Worm (Caenorhabditis elegans) whole organism, L1 larva: Measurements from ENCODE around the gene ZK822.10.

Experiments
- aha-1 ChIP-seq: fragments of 150-350 bp; optimal IDR thresholded peaks from 2 replicates; lab custom pipeline; 2014; ENCODE audit warnings: missing biosample characterization, missing genetic modification characterization
- alr-1 ChIP-seq: fragments of 200-800 bp; sonication (Bioruptor generic); optimal IDR thresholded peaks from 2 replicates; lab custom pipeline; 2018; ENCODE audit warnings: borderline replicate concordance, mild to moderate bottlenecking, missing genetic modification characterization, missing compliant biosample characterization
- aly-2 ChIP-seq: fragments of 150-350 bp; optimal IDR thresholded peaks from 2 replicates; lab custom pipeline; 2014; ENCODE audit warnings: missing biosample characterization, missing genetic modification characterization
- ama-1 ChIP-seq: fragments of 150-350 bp; optimal IDR thresholded peaks from 2 replicates; lab custom pipeline; 2014
- blmp-1 ChIP-seq: fragments of 150-350 bp; optimal IDR thresholded peaks from 2 replicates; lab custom pipeline; 2014; ENCODE audit warnings: missing biosample characterization, missing genetic modification characterization
- ceh-63 ChIP-seq: fragments of 200-800 bp; sonication (Bioruptor generic); optimal IDR thresholded peaks from 2 replicates; lab custom pipeline; 2018; ENCODE audit warnings: mild to moderate bottlenecking, missing genetic modification characterization, missing compliant biosample characterization
- dpl-1 ChIP-seq, 3 experiments: fragments of 150-350 bp in 2 of 3; sonication (generic microtip) in 1 of 3; optimal IDR thresholded peaks; 2 replicates each; lab custom pipeline; 2014 to 2017; ENCODE audit warnings: missing biosample characterization in 3 of 3, missing genetic modification characterization in 3 of 3, missing genetic modification reagents in 3 of 3
- efl-1 ChIP-seq, 4 experiments: fragments of 150-350 bp; optimal IDR thresholded peaks in 3 of 4; peaks in 1 of 4; 1 replicate in 1 of 4; 2 replicates in 3 of 4; lab custom pipeline; 2014; ENCODE audit warnings: missing biosample characterization in 2 of 4, missing genetic modification characterization in 2 of 4, missing genetic modification reagents in 2 of 4
- elt-2 ChIP-seq: sonication (generic microtip); optimal IDR thresholded peaks from 2 replicates; lab custom pipeline; 2016; ENCODE audit warnings: missing genetic modification characterization, mild to moderate bottlenecking, inconsistent platforms, missing compliant biosample characterization, missing genetic modification reagents
- elt-3 ChIP-seq, 6 experiments: fragments of 150-350 bp in 1 of 6; sonication (generic microtip); optimal IDR thresholded peaks; 2 replicates each; lab custom pipeline; 2017 to 2018; ENCODE audit warnings: missing biosample characterization in 6 of 6, missing genetic modification characterization in 6 of 6, inconsistent platforms in 1 of 6
- fkh-4 ChIP-seq: sonication (generic microtip); optimal IDR thresholded peaks from 2 replicates; lab custom pipeline; 2016; ENCODE audit warnings: missing compliant biosample characterization, missing genetic modification characterization, borderline replicate concordance
- fkh-8 ChIP-seq: sonication (generic microtip); optimal IDR thresholded peaks from 2 replicates; lab custom pipeline; 2016; ENCODE audit warnings: mild to moderate bottlenecking, missing genetic modification characterization, missing compliant biosample characterization
- grh-1 ChIP-seq: fragments of 200-800 bp; sonication (Bioruptor generic); IDR thresholded peaks from 2 replicates; pipeline ENCODE4 v1.3.6; 2022; ENCODE audit warnings: missing genetic modification reagents, missing genetic modification characterization, missing compliant biosample characterization
- hpl-2 ChIP-seq: fragments of 150-350 bp; optimal IDR thresholded peaks from 2 replicates; lab custom pipeline; 2014; ENCODE audit warnings: missing biosample characterization, missing genetic modification reagents, missing genetic modification characterization
- irx-1 ChIP-seq: sonication (generic microtip); optimal IDR thresholded peaks from 2 replicates; lab custom pipeline; 2016; ENCODE audit warnings: missing genetic modification characterization, missing compliant biosample characterization
- jun-1 ChIP-seq: fragments of 150-350 bp; optimal IDR thresholded peaks from 2 replicates; lab custom pipeline; 2014; ENCODE audit warnings: missing biosample characterization, missing genetic modification reagents, missing genetic modification characterization
- lin-13 ChIP-seq: fragments of 150-350 bp; optimal IDR thresholded peaks from 2 replicates; lab custom pipeline; 2014; ENCODE audit warnings: missing biosample characterization, missing genetic modification reagents, missing genetic modification characterization
- lin-14 ChIP-seq: fragments of 200-800 bp; sonication (Bioruptor generic); optimal IDR thresholded peaks from 2 replicates; lab custom pipeline; 2018; ENCODE audit warnings: mild to moderate bottlenecking, missing genetic modification characterization, moderate library complexity, missing compliant biosample characterization
- lin-35 ChIP-seq, 2 experiments: fragments of 150-350 bp; optimal IDR thresholded peaks; 2 replicates each; lab custom pipeline; 2014; ENCODE audit warnings: missing biosample characterization in 2 of 2, missing genetic modification characterization in 2 of 2, missing genetic modification reagents in 2 of 2
- lin-39 ChIP-seq: fragments of 150-350 bp; optimal IDR thresholded peaks from 2 replicates; lab custom pipeline; 2014; ENCODE audit warnings: missing biosample characterization, missing genetic modification reagents, missing genetic modification characterization
- lsy-2 ChIP-seq, 2 experiments: fragments of 150-350 bp; optimal IDR thresholded peaks; 2 replicates each; lab custom pipeline; 2014; ENCODE audit warnings: missing biosample characterization in 2 of 2, missing genetic modification characterization in 2 of 2
- mab-9 ChIP-seq: fragments of 200-800 bp; sonication (Bioruptor generic); IDR thresholded peaks from 2 replicates; pipeline ENCODE4 v1.3.6; 2022; ENCODE audit warnings: missing genetic modification reagents, missing genetic modification characterization, missing compliant biosample characterization
- mef-2 ChIP-seq: fragments of 150-350 bp; optimal IDR thresholded peaks from 2 replicates; lab custom pipeline; 2014; ENCODE audit warnings: missing biosample characterization, missing genetic modification characterization
- mep-1 ChIP-seq: fragments of 150-350 bp; optimal IDR thresholded peaks from 2 replicates; lab custom pipeline; 2014; ENCODE audit warnings: missing biosample characterization, missing genetic modification characterization
- nhr-11 ChIP-seq: fragments of 150-350 bp; optimal IDR thresholded peaks from 2 replicates; lab custom pipeline; 2014; ENCODE audit warnings: missing biosample characterization, missing genetic modification characterization
- nhr-19 ChIP-seq: fragments of 200-800 bp; sonication (Bioruptor generic); conservative IDR thresholded peaks from 2 replicates; pipeline ENCODE4 v1.3.6; 2022; ENCODE audit warnings: missing genetic modification characterization, missing compliant biosample characterization
- nhr-20 ChIP-seq: sonication (generic microtip); optimal IDR thresholded peaks from 2 replicates; lab custom pipeline; 2016; ENCODE audit warnings: mild to moderate bottlenecking, missing genetic modification characterization, missing compliant biosample characterization
- nhr-47 ChIP-seq: sonication (generic microtip); optimal IDR thresholded peaks from 2 replicates; lab custom pipeline; 2016; ENCODE audit warnings: mild to moderate bottlenecking, missing genetic modification characterization, moderate library complexity, missing compliant biosample characterization
- nhr-71 ChIP-seq: sonication (generic microtip); optimal IDR thresholded peaks from 2 replicates; lab custom pipeline; 2016; ENCODE audit warnings: mild to moderate bottlenecking, missing genetic modification characterization, moderate library complexity, missing compliant biosample characterization
- nhr-77 ChIP-seq: fragments of 150-350 bp; optimal IDR thresholded peaks from 2 replicates; lab custom pipeline; 2014; ENCODE audit warnings: missing biosample characterization, missing genetic modification characterization
- nhr-90 ChIP-seq: sonication (generic microtip); optimal IDR thresholded peaks from 2 replicates; lab custom pipeline; 2016; ENCODE audit warnings: mild to moderate bottlenecking, missing genetic modification characterization, missing compliant biosample characterization; ENCODE audit not compliant: poor library complexity
- pag-3 ChIP-seq: sonication (generic microtip); optimal IDR thresholded peaks from 2 replicates; lab custom pipeline; 2017; ENCODE audit warnings: missing genetic modification characterization, mild to moderate bottlenecking, missing compliant biosample characterization, antibody characterized with exemption, borderline replicate concordance; ENCODE audit not compliant: insufficient read depth
- pax-3 ChIP-seq: fragments of 200-800 bp; sonication (Bioruptor generic); optimal IDR thresholded peaks from 2 replicates; lab custom pipeline; 2018; ENCODE audit warnings: mild to moderate bottlenecking, missing genetic modification characterization, moderate library complexity, missing compliant biosample characterization
- pqm-1 ChIP-seq: sonication (generic microtip); optimal IDR thresholded peaks from 3 replicates; lab custom pipeline; 2017; ENCODE audit warnings: missing biosample characterization, missing genetic modification characterization
- rnt-1 ChIP-seq: sonication (generic microtip); optimal IDR thresholded peaks from 2 replicates; lab custom pipeline; 2016; ENCODE audit warnings: mild to moderate bottlenecking, missing genetic modification characterization, moderate library complexity, missing compliant biosample characterization
- snu-23 ChIP-seq: sonication (generic microtip); optimal IDR thresholded peaks from 2 replicates; lab custom pipeline; 2016; ENCODE audit warnings: missing genetic modification characterization, missing compliant biosample characterization
- sup-37 ChIP-seq: fragments of 200-800 bp; sonication (Bioruptor generic); optimal IDR thresholded peaks from 2 replicates; lab custom pipeline; 2018; ENCODE audit warnings: mild to moderate bottlenecking, missing genetic modification characterization, missing compliant biosample characterization
- swsn-7 ChIP-seq: sonication (generic microtip); optimal IDR thresholded peaks from 2 replicates; lab custom pipeline; 2016; ENCODE audit warnings: missing genetic modification characterization, missing compliant biosample characterization
- tbx-2 ChIP-seq: sonication (generic microtip); optimal IDR thresholded peaks from 2 replicates; lab custom pipeline; 2016; ENCODE audit warnings: missing genetic modification characterization, missing compliant biosample characterization
- tlp-1 ChIP-seq: fragments of 150-350 bp; optimal IDR thresholded peaks from 2 replicates; lab custom pipeline; 2014; ENCODE audit warnings: missing biosample characterization, missing genetic modification characterization
- unc-98 ChIP-seq: fragments of 200-800 bp; sonication (Bioruptor generic); IDR thresholded peaks from 2 replicates; pipeline ENCODE4 v1.3.6; 2022; ENCODE audit warnings: missing genetic modification characterization, missing compliant biosample characterization
- vab-15 ChIP-seq: sonication (generic microtip); optimal IDR thresholded peaks from 2 replicates; lab custom pipeline; 2017; ENCODE audit warnings: missing genotype, mild to moderate bottlenecking, missing genetic modification characterization, missing compliant biosample characterization
- xbp-1 ChIP-seq: sonication (generic microtip); optimal IDR thresholded peaks from 2 replicates; lab custom pipeline; 2016; ENCODE audit warnings: missing genetic modification characterization, missing compliant biosample characterization
- zag-1 ChIP-seq: fragments of 150-350 bp; optimal IDR thresholded peaks from 2 replicates; lab custom pipeline; 2014; ENCODE audit warnings: missing biosample characterization, missing genetic modification characterization
- zip-4 ChIP-seq: fragments of 200-800 bp; sonication (Bioruptor generic); optimal IDR thresholded peaks from 2 replicates; lab custom pipeline; 2018; ENCODE audit warnings: mild to moderate bottlenecking, missing genetic modification characterization, moderate library complexity, missing compliant biosample characterization
- ztf-11 ChIP-seq, 2 experiments: sonication (generic microtip); optimal IDR thresholded peaks; 2 replicates each; lab custom pipeline; 2016 to 2017; ENCODE audit warnings: missing genetic modification characterization in 2 of 2, missing biosample characterization in 1 of 2, missing compliant biosample characterization in 1 of 2
- ztf-4 ChIP-seq: fragments of 150-350 bp; optimal IDR thresholded peaks from 2 replicates; lab custom pipeline; 2014; ENCODE audit warnings: missing biosample characterization, missing genetic modification characterization

Gene ZK822.10

ce11 chrIV:11952612-11953299, 35.8 kb downstream of the ZK822.10 start, which contains the start of gene gdh-1 (continued):
- TF ChIP-seq tbx-2 (peak; percentile 56), jun-1 (tag; lab: Kevin White, UChicago) (peak; percentile 3), lin-13 (GFP tag; lab: Kevin White, UChicago) (no peak), nhr-20 (tag; lab: Kevin White, UChicago) (peak; percentile 73), mef-2 (tag; lab: Kevin White, UChicago) (no peak), vab-15 (tag; lab: Kevin White, UChicago) (no peak), nhr-11 (tag; lab: Kevin White, UChicago) (no peak), rnt-1 (tag; lab: Kevin White, UChicago) (peak; percentile 71), zag-1 (no peak), mab-9 (no peak), lin-35 (GFP tag; optimal IDR thresholded peaks at IDR 0.05; lab: Kevin White, UChicago) (peak; percentile 9 to 33), hpl-2 (GFP tag; lab: Kevin White, UChicago) (no peak), dpl-1 (GFP tag; optimal IDR thresholded peaks at IDR 0.05; lab: Kevin White, UChicago) (peak in 2 of 3 experiments; percentile 21 to 44), nhr-19 (GFP tag; lab: Robert Waterston, UW) (peak; percentile 41), pag-3 (tag; lab: Kevin White, UChicago) (no peak), pqm-1 (tag; lab: Kevin White, UChicago) (no peak), lin-39 (tag; lab: Kevin White, UChicago) (no peak), alr-1 (no peak), blmp-1 (tag; lab: Kevin White, UChicago) (peak; percentile 40), ztf-11 (tag; optimal IDR thresholded peaks at IDR 0.05; lab: Kevin White, UChicago) (no peak)

- TF ChIP-seq grh-1 (GFP tag; lab: Robert Waterston, UW), result 0 out of 2 replicates have a peak, but pooled peaks have one; percentile 24
- no peak for TF ChIP-seq nhr-77
- TF ChIP-seq nhr-90 (tag; lab: Kevin White, UChicago), result peak; percentile 55
- peak; percentile 37 for TF ChIP-seq pax-3 (tag; lab: Kevin White, UChicago)
- no peak for TF ChIP-seq ztf-11 (tag; optimal IDR thresholded peaks at IDR 0.05; lab: Kevin White, UChicago)
- peak; percentile 74 for TF ChIP-seq ztf-4 (tag; lab: Kevin White, UChicago)
- peak; percentile 43 for TF ChIP-seq hpl-2 (GFP tag; lab: Kevin White, UChicago)
- peak; percentile 34 for TF ChIP-seq lin-14 (GFP tag; lab: Kevin White, UChicago)
- TF ChIP-seq tlp-1, result peak; percentile 54
- TF ChIP-seq fkh-4 (tag; lab: Kevin White, UChicago), result no peak
- peak; percentile 83 for TF ChIP-seq nhr-20 (tag; lab: Kevin White, UChicago)
- TF ChIP-seq nhr-71 (tag; lab: Kevin White, UChicago), result peak; percentile 74
- no peak for TF ChIP-seq unc-98 (GFP tag; lab: Robert Waterston, UW)
- no peak for TF ChIP-seq aha-1 (tag; lab: Kevin White, UChicago)
- TF ChIP-seq jun-1 (tag; lab: Kevin White, UChicago), result peak; percentile 32
- TF ChIP-seq blmp-1 (tag; lab: Kevin White, UChicago), result peak; percentile 67
- TF ChIP-seq elt-3 (tag; optimal IDR thresholded peaks at IDR 0.05; lab: Kevin White, UChicago), result peak in 5 of 6 experiments; percentile 15 to 73 (median 30)
- peak; percentile 50 for TF ChIP-seq snu-23
- TF ChIP-seq fkh-8 (tag; lab: Kevin White, UChicago), result no peak
- TF ChIP-seq ceh-63 (GFP tag; lab: Kevin White, UChicago), result no peak
- TF ChIP-seq sup-37 (GFP tag; lab: Kevin White, UChicago), result no peak
- peak; percentile 14 for TF ChIP-seq nhr-47 (tag; lab: Kevin White, UChicago)
- TF ChIP-seq lin-35 (GFP tag; optimal IDR thresholded peaks at IDR 0.05; lab: Kevin White, UChicago), result peak in 1 of 2 experiments; percentile 50
- TF ChIP-seq alr-1, result no peak
- peak; percentile 93 for TF ChIP-seq aly-2
- no peak for TF ChIP-seq irx-1 (tag; lab: Kevin White, UChicago)
- peak; percentile 7 for TF ChIP-seq tbx-2
- TF ChIP-seq mep-1, result no peak
- TF ChIP-seq lsy-2 (tag; optimal IDR thresholded peaks at IDR 0.05; lab: Kevin White, UChicago), result peak; percentile 21 to 29
- TF ChIP-seq ama-1, result peak; percentile 80
- peak; percentile 30; the same call in 1 of the 2 replicates for TF ChIP-seq nhr-19 (GFP tag; lab: Robert Waterston, UW)
- TF ChIP-seq xbp-1 (tag; lab: Kevin White, UChicago), result peak; percentile 1
- TF ChIP-seq elt-2 (tag; lab: Kevin White, UChicago), result peak; percentile 99
- TF ChIP-seq efl-1 (optimal IDR thresholded peaks at IDR 0.05; lab: Kevin White, UChicago), result peak in 1 of 2 experiments; percentile 15
- TF ChIP-seq efl-1 (GFP tag; optimal IDR thresholded peaks at IDR 0.05 in 1 of 2; lab: Kevin White, UChicago), result no peak
- TF ChIP-seq swsn-7 (tag; lab: Kevin White, UChicago), result peak; percentile 13
- TF ChIP-seq zip-4 (GFP tag; lab: Kevin White, UChicago), result no peak
Observed at ce11 chrIV:11955592-11955991, 38.7 kb downstream of the ZK822.10 start.
